Worm (Caenorhabditis elegans) whole organism, L2 larva: ENCODE results near the gene sodh-2.

Source experiments
- F13H6.1 ChIP-seq: sonication (generic microtip); optimal IDR thresholded peaks from 2 replicates; lab custom pipeline; 2016; ENCODE audit warnings: missing genetic modification characterization, missing compliant biosample characterization
- R02D3.7 ChIP-seq: fragments of 150-350 bp; optimal IDR thresholded peaks from 2 replicates; lab custom pipeline; 2014; ENCODE audit warnings: missing biosample characterization, missing genetic modification characterization
- Y55F3AM.14 ChIP-seq: fragments of 200-800 bp; sonication (Bioruptor generic); optimal IDR thresholded peaks from 2 replicates; lab custom pipeline; 2018; ENCODE audit warnings: mild to moderate bottlenecking, missing genetic modification characterization, missing compliant biosample characterization
- aly-2 ChIP-seq: fragments of 150-350 bp; optimal IDR thresholded peaks from 2 replicates; lab custom pipeline; 2014; ENCODE audit warnings: missing biosample characterization, missing genetic modification characterization
- ama-1 ChIP-seq: fragments of 150-350 bp; optimal IDR thresholded peaks from 2 replicates; lab custom pipeline; 2018; ENCODE audit warnings: inconsistent platforms
- ceh-82 ChIP-seq: fragments of 150-350 bp; optimal IDR thresholded peaks from 2 replicates; lab custom pipeline; 2014; ENCODE audit warnings: missing biosample characterization, missing genetic modification characterization
- crh-2 ChIP-seq: sonication (generic microtip); optimal IDR thresholded peaks from 2 replicates; lab custom pipeline; 2017; ENCODE audit warnings: missing biosample characterization, missing genetic modification characterization
- dmd-4 ChIP-seq: sonication (generic microtip); optimal IDR thresholded peaks from 2 replicates; lab custom pipeline; 2017; ENCODE audit warnings: missing biosample characterization, missing genetic modification characterization
- egl-27 ChIP-seq: sonication (generic microtip); optimal IDR thresholded peaks from 3 replicates; lab custom pipeline; 2017; ENCODE audit warnings: missing biosample characterization, missing genetic modification reagents, missing genetic modification characterization
- elt-1 ChIP-seq: fragments of 150-350 bp; optimal IDR thresholded peaks from 2 replicates; lab custom pipeline; 2014; ENCODE audit warnings: missing biosample characterization, missing genetic modification characterization
- elt-3 ChIP-seq: sonication (generic microtip); optimal IDR thresholded peaks from 2 replicates; lab custom pipeline; 2017; ENCODE audit warnings: missing biosample characterization, missing genetic modification characterization
- fos-1 ChIP-seq: fragments of 150-350 bp; optimal IDR thresholded peaks from 2 replicates; lab custom pipeline; 2014; ENCODE audit warnings: missing biosample characterization, missing genetic modification characterization
- lsy-2 ChIP-seq, 2 experiments: fragments of 150-350 bp in 1 of 2; sonication (generic microtip) in 1 of 2; optimal IDR thresholded peaks; 2 replicates each; lab custom pipeline; 2014 to 2017; ENCODE audit warnings: missing biosample characterization in 2 of 2, missing genetic modification characterization in 2 of 2
- mab-5 ChIP-seq: fragments of 150-350 bp; optimal IDR thresholded peaks from 2 replicates; lab custom pipeline; 2014; ENCODE audit warnings: missing biosample characterization, missing genetic modification characterization
- mbf-1 ChIP-seq: sonication (generic microtip); optimal IDR thresholded peaks from 2 replicates; lab custom pipeline; 2017; ENCODE audit warnings: missing biosample characterization, missing genetic modification characterization
- mdl-1 ChIP-seq, 2 experiments: fragments of 150-350 bp in 1 of 2; sonication (generic microtip) in 1 of 2; optimal IDR thresholded peaks; 2 replicates each; lab custom pipeline; 2017; ENCODE audit warnings: missing biosample characterization in 2 of 2, missing genetic modification characterization in 2 of 2
- nhr-10 ChIP-seq: sonication (generic microtip); optimal IDR thresholded peaks from 2 replicates; lab custom pipeline; 2017; ENCODE audit warnings: missing biosample characterization, missing genetic modification characterization
- nhr-129 ChIP-seq: fragments of 150-350 bp; optimal IDR thresholded peaks from 2 replicates; lab custom pipeline; 2014; ENCODE audit warnings: missing biosample characterization, missing genetic modification characterization
- nhr-21 ChIP-seq: fragments of 150-350 bp; optimal IDR thresholded peaks from 2 replicates; lab custom pipeline; 2014; ENCODE audit warnings: missing biosample characterization, missing genetic modification characterization
- nhr-23 ChIP-seq: fragments of 150-350 bp; optimal IDR thresholded peaks from 2 replicates; lab custom pipeline; 2014; ENCODE audit warnings: missing biosample characterization, missing genetic modification reagents, missing genetic modification characterization
- nhr-25 ChIP-seq: fragments of 150-350 bp; sonication (generic microtip); optimal IDR thresholded peaks from 3 replicates; lab custom pipeline; 2014; ENCODE audit warnings: missing biosample characterization, missing genetic modification characterization
- nhr-6 ChIP-seq: fragments of 150-350 bp; optimal IDR thresholded peaks from 2 replicates; lab custom pipeline; 2014; ENCODE audit warnings: missing biosample characterization, missing genetic modification characterization
- peb-1 ChIP-seq: fragments of 150-350 bp; optimal IDR thresholded peaks from 2 replicates; lab custom pipeline; 2014; ENCODE audit warnings: missing biosample characterization, missing genetic modification characterization
- sem-4 ChIP-seq: fragments of 150-350 bp; optimal IDR thresholded peaks from 2 replicates; lab custom pipeline; 2014; ENCODE audit warnings: missing biosample characterization, missing genetic modification reagents, missing genetic modification characterization
- skn-1 ChIP-seq: sonication (generic microtip); optimal IDR thresholded peaks from 2 replicates; lab custom pipeline; 2017; ENCODE audit warnings: missing biosample characterization, missing genetic modification characterization
- sma-9 ChIP-seq, 2 experiments: fragments of 150-350 bp in 1 of 2; sonication (generic microtip) in 1 of 2; optimal IDR thresholded peaks; 2 replicates each; lab custom pipeline; 2014 to 2016; ENCODE audit warnings: missing genetic modification characterization in 2 of 2, mild to moderate bottlenecking in 1 of 2, missing biosample characterization in 1 of 2, missing compliant biosample characterization in 1 of 2, missing genetic modification reagents in 1 of 2, moderate library complexity in 1 of 2
- snpc-4 ChIP-seq: fragments of 150-350 bp; optimal IDR thresholded peaks from 2 replicates; lab custom pipeline; 2014; ENCODE audit warnings: missing biosample characterization, missing genetic modification characterization
- unc-39 ChIP-seq: fragments of 150-350 bp; optimal IDR thresholded peaks from 2 replicates; lab custom pipeline; 2014; ENCODE audit warnings: missing biosample characterization, missing genetic modification characterization
- unc-55 ChIP-seq: fragments of 150-350 bp; sonication (generic microtip); optimal IDR thresholded peaks from 3 replicates; lab custom pipeline; 2014; ENCODE audit warnings: missing biosample characterization, missing genetic modification reagents, missing genetic modification characterization
- unc-62 ChIP-seq: fragments of 150-350 bp; optimal IDR thresholded peaks from 2 replicates; lab custom pipeline; 2014; ENCODE audit warnings: missing biosample characterization, missing genetic modification reagents, missing genetic modification characterization
- zag-1 ChIP-seq: fragments of 150-350 bp; optimal IDR thresholded peaks from 2 replicates; lab custom pipeline; 2014; ENCODE audit warnings: missing biosample characterization, missing genetic modification characterization
- ztf-1 ChIP-seq: fragments of 200-800 bp; sonication (Bioruptor generic); conservative IDR thresholded peaks from 2 replicates; pipeline ENCODE4 v1.3.6; 2022; ENCODE audit warnings: missing genetic modification characterization, missing compliant biosample characterization
- ztf-11 ChIP-seq: sonication (generic microtip); optimal IDR thresholded peaks from 2 replicates; lab custom pipeline; 2017; ENCODE audit warnings: missing biosample characterization, missing genetic modification characterization
- ztf-4 ChIP-seq: fragments of 150-350 bp; optimal IDR thresholded peaks from 2 replicates; lab custom pipeline; 2014; ENCODE audit warnings: missing biosample characterization, missing genetic modification characterization

sodh-2 gene

DNA sequence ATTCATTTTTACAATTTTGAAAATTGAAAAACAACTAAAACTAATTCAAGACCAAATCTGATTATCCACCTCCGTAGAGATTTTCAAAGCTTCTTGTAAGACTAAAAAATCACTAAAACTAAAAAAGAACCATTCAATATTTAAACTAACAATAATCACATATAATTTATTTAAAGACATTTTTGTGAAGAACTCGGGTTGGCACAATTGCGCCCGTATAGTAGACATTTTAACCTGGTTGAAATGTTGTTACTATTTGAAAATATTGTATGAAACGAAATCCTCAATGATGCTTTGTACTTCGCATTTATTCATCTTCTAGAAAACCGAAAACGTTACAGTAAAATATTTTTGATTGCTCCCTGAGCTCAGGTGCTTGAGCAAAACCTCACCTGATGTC is 35.0 kb downstream of the sodh-2 start:
- TF ChIP-seq nhr-10 (no peak), peb-1 (tag; lab: Kevin White, UChicago) (no peak), aly-2 (tag; lab: Kevin White, UChicago) (no peak), lsy-2 (tag; optimal IDR thresholded peaks at IDR 0.05; lab: Kevin White, UChicago) (no peak), unc-39 (tag; lab: Kevin White, UChicago) (no peak), nhr-6 (tag; lab: Kevin White, UChicago) (no peak), dmd-4 (tag; lab: Kevin White, UChicago) (no peak), ceh-82 (tag; lab: Kevin White, UChicago) (no peak), elt-3 (tag; lab: Kevin White, UChicago) (no peak), ztf-4 (no peak), ztf-11 (tag; lab: Kevin White, UChicago) (no peak), unc-62 (GFP tag; lab: Kevin White, UChicago) (no peak), snpc-4 (no peak), nhr-21 (tag; lab: Kevin White, UChicago) (no peak), skn-1 (tag; lab: Kevin White, UChicago) (no peak), mdl-1 (tag; optimal IDR thresholded peaks at IDR 0.05; lab: Kevin White, UChicago) (no peak), egl-27 (tag; lab: Kevin White, UChicago) (no peak), mbf-1 (tag; lab: Kevin White, UChicago) (no peak), sem-4 (no peak), F13H6.1 (tag; lab: Kevin White, UChicago) (no peak)

ce11 chrV:11854905-11855304 is 36.1 kb downstream of the sodh-2 start:
- peak; percentile 15 for TF ChIP-seq dmd-4 (tag; lab: Kevin White, UChicago)
- TF ChIP-seq nhr-21 (tag; lab: Kevin White, UChicago), result peak; percentile 50
- TF ChIP-seq lsy-2 (tag; optimal IDR thresholded peaks at IDR 0.05; lab: Kevin White, UChicago), result peak in 1 of 2 experiments; percentile 50
- no peak for TF ChIP-seq nhr-6 (tag; lab: Kevin White, UChicago)

DNA sequence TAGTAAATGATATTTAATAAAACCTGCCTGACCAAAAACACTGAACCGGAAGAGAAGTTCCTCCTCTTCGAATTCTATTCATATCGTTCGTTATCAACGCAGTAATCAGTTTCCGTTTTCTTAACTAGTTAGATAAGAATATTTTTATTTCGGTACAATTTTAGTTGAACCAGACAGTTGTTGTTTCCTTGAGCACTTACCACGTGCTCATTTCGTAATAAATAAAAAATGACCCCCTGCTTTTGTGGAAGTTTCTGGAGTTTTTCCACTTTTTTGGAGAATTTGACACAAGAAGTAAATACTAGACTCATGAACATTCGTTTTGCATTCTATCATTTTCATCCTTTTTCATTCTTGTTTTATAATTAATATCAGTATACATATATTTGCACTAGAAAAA is 37.3 kb downstream of the sodh-2 start:
- TF ChIP-seq unc-55 (GFP tag; lab: Kevin White, UChicago) (peak; percentile 25), ztf-1 (GFP tag; lab: Robert Waterston, UW) (no peak)

DNA sequence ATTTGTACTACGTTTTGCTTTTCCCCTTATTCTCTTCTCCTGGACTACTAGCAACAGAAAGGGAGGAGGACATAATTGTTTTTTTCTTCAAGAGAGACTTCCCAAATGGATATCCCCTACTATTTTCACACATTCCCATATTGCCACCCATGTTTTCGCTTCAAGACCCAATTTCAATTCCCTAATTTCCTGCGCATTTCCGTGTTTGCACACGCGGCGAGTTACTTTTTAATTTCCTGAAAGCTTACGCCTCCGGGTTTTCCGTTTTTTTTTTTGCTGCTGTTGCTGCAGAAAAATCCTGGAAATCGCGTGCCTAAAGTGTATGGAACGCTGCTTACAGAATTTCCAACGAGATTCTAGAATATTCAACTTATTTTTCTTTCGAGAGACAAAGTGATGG is 38.7 kb downstream of the sodh-2 start:
- TF ChIP-seq unc-55 (GFP tag; lab: Kevin White, UChicago) (peak; percentile 21), ceh-82 (tag; lab: Kevin White, UChicago) (no peak)

- TF ChIP-seq dmd-4 (tag; lab: Kevin White, UChicago) (no peak), lsy-2 (tag; optimal IDR thresholded peaks at IDR 0.05; lab: Kevin White, UChicago) (no peak), R02D3.7 (tag; lab: Kevin White, UChicago) (no peak), ama-1 (lab: Kevin White, UChicago) (no peak), skn-1 (tag; lab: Kevin White, UChicago) (no peak), peb-1 (tag; lab: Kevin White, UChicago) (no peak), F13H6.1 (tag; lab: Kevin White, UChicago) (no peak), fos-1 (peak; percentile 57), nhr-129 (tag; lab: Kevin White, UChicago) (no peak), nhr-25 (tag; lab: Kevin White, UChicago) (no peak), mab-5 (tag; lab: Kevin White, UChicago) (no peak), unc-55 (GFP tag; lab: Kevin White, UChicago) (no peak), nhr-6 (tag; lab: Kevin White, UChicago) (no peak), nhr-23 (no peak), zag-1 (no peak), mdl-1 (tag; optimal IDR thresholded peaks at IDR 0.05; lab: Kevin White, UChicago) (no peak), ztf-1 (GFP tag; lab: Robert Waterston, UW) (no peak), elt-3 (tag; lab: Kevin White, UChicago) (no peak), sma-9 (GFP tag; optimal IDR thresholded peaks at IDR 0.05; lab: Kevin White, UChicago) (peak; percentile 49), sma-9 (tag; optimal IDR thresholded peaks at IDR 0.05; lab: Kevin White, UChicago) (no peak), crh-2 (tag; lab: Kevin White, UChicago) (peak; percentile 8), elt-1 (tag; lab: Kevin White, UChicago) (no peak), Y55F3AM.14 (GFP tag; lab: Kevin White, UChicago) (no peak)
Observed at ce11 chrV:11849408-11849807, 41.6 kb downstream of the sodh-2 start.
